Worm (Caenorhabditis elegans) whole organism, L1 larva: ENCODE data around the gene nhr-138.
A peak's percentile ranks its signal among the peaks of the same experiment; 100 is the strongest.

Experiments used
- C16A3.4 ChIP-seq: fragments of 150-350 bp; optimal IDR thresholded peaks from 2 replicates; lab custom pipeline; 2014; ENCODE audit warnings: missing biosample characterization, missing genetic modification characterization
- C34B4.2 ChIP-seq: sonication (generic microtip); optimal IDR thresholded peaks from 2 replicates; lab custom pipeline; 2017; ENCODE audit warnings: mild to moderate bottlenecking, missing genetic modification characterization, missing compliant biosample characterization
- Y116A8C.19 ChIP-seq: sonication (generic microtip); optimal IDR thresholded peaks from 2 replicates; lab custom pipeline; 2016; ENCODE audit warnings: missing compliant biosample characterization, missing genetic modification characterization, borderline replicate concordance
- aha-1 ChIP-seq: fragments of 150-350 bp; optimal IDR thresholded peaks from 2 replicates; lab custom pipeline; 2014; ENCODE audit warnings: missing biosample characterization, missing genetic modification characterization
- ama-1 ChIP-seq: fragments of 150-350 bp; optimal IDR thresholded peaks from 2 replicates; lab custom pipeline; 2014
- blmp-1 ChIP-seq: fragments of 150-350 bp; optimal IDR thresholded peaks from 2 replicates; lab custom pipeline; 2014; ENCODE audit warnings: missing biosample characterization, missing genetic modification characterization
- ceh-63 ChIP-seq: fragments of 200-800 bp; sonication (Bioruptor generic); optimal IDR thresholded peaks from 2 replicates; lab custom pipeline; 2018; ENCODE audit warnings: mild to moderate bottlenecking, missing genetic modification characterization, missing compliant biosample characterization
- ceh-8 ChIP-seq: fragments of 200-800 bp; sonication (Bioruptor generic); optimal IDR thresholded peaks from 2 replicates; lab custom pipeline; 2018; ENCODE audit warnings: mild to moderate bottlenecking, missing genetic modification characterization, moderate library complexity, missing compliant biosample characterization
- ceh-82 ChIP-seq, 3 experiments: fragments of 150-350 bp in 1 of 3; sonication (generic microtip) in 2 of 3; optimal IDR thresholded peaks; 2 replicates each; lab custom pipeline; 2014 to 2017; ENCODE audit warnings: missing biosample characterization in 3 of 3, missing genetic modification characterization in 3 of 3
- ceh-88 ChIP-seq: fragments of 200-800 bp; sonication (Bioruptor generic); IDR thresholded peaks from 2 replicates; pipeline ENCODE4 v1.3.6; 2022; ENCODE audit warnings: missing genetic modification characterization, missing compliant biosample characterization
- dpl-1 ChIP-seq, 3 experiments: fragments of 150-350 bp in 2 of 3; sonication (generic microtip) in 1 of 3; optimal IDR thresholded peaks; 2 replicates each; lab custom pipeline; 2014 to 2017; ENCODE audit warnings: missing biosample characterization in 3 of 3, missing genetic modification characterization in 3 of 3, missing genetic modification reagents in 3 of 3
- dsc-1 ChIP-seq: sonication (generic microtip); optimal IDR thresholded peaks from 2 replicates; lab custom pipeline; 2016; ENCODE audit warnings: mild to moderate bottlenecking, missing genetic modification characterization, missing compliant biosample characterization
- efl-1 ChIP-seq, 4 experiments: fragments of 150-350 bp; optimal IDR thresholded peaks in 3 of 4; peaks in 1 of 4; 1 replicate in 1 of 4; 2 replicates in 3 of 4; lab custom pipeline; 2014; ENCODE audit warnings: missing biosample characterization in 2 of 4, missing genetic modification characterization in 2 of 4, missing genetic modification reagents in 2 of 4
- egl-27 ChIP-seq, 2 experiments: fragments of 150-350 bp in 1 of 2; sonication (generic microtip); optimal IDR thresholded peaks; 3 replicates each; lab custom pipeline; 2017 to 2018; ENCODE audit warnings: missing biosample characterization in 2 of 2, missing genetic modification characterization in 2 of 2, missing genetic modification reagents in 2 of 2
- elt-2 ChIP-seq: sonication (generic microtip); optimal IDR thresholded peaks from 2 replicates; lab custom pipeline; 2016; ENCODE audit warnings: missing genetic modification characterization, mild to moderate bottlenecking, inconsistent platforms, missing compliant biosample characterization, missing genetic modification reagents
- ets-5 ChIP-seq: fragments of 200-800 bp; sonication (Bioruptor generic); IDR thresholded peaks from 2 replicates; pipeline ENCODE4 v1.3.6; 2022; ENCODE audit warnings: missing genetic modification characterization, missing compliant biosample characterization
- fkh-10 ChIP-seq: sonication (generic microtip); optimal IDR thresholded peaks from 2 replicates; lab custom pipeline; 2017; ENCODE audit warnings: missing biosample characterization, missing genetic modification reagents, missing genetic modification characterization
- fkh-4 ChIP-seq: sonication (generic microtip); optimal IDR thresholded peaks from 2 replicates; lab custom pipeline; 2016; ENCODE audit warnings: missing compliant biosample characterization, missing genetic modification characterization, borderline replicate concordance
- fkh-8 ChIP-seq: sonication (generic microtip); optimal IDR thresholded peaks from 2 replicates; lab custom pipeline; 2016; ENCODE audit warnings: mild to moderate bottlenecking, missing genetic modification characterization, missing compliant biosample characterization
- fos-1 ChIP-seq: fragments of 150-350 bp; optimal IDR thresholded peaks from 2 replicates; lab custom pipeline; 2014; ENCODE audit warnings: missing biosample characterization, missing genetic modification characterization
- hlh-4 ChIP-seq: sonication (generic microtip); optimal IDR thresholded peaks from 2 replicates; lab custom pipeline; 2016; ENCODE audit warnings: mild to moderate bottlenecking, missing genetic modification characterization, missing compliant biosample characterization
- hpl-2 ChIP-seq: fragments of 150-350 bp; optimal IDR thresholded peaks from 2 replicates; lab custom pipeline; 2014; ENCODE audit warnings: missing biosample characterization, missing genetic modification reagents, missing genetic modification characterization
- lin-14 ChIP-seq: fragments of 200-800 bp; sonication (Bioruptor generic); optimal IDR thresholded peaks from 2 replicates; lab custom pipeline; 2018; ENCODE audit warnings: mild to moderate bottlenecking, missing genetic modification characterization, moderate library complexity, missing compliant biosample characterization
- lsy-2 ChIP-seq, 2 experiments: fragments of 150-350 bp; optimal IDR thresholded peaks; 2 replicates each; lab custom pipeline; 2014; ENCODE audit warnings: missing biosample characterization in 2 of 2, missing genetic modification characterization in 2 of 2
- mdl-1 ChIP-seq, 2 experiments: fragments of 150-350 bp; optimal IDR thresholded peaks; 2 replicates each; lab custom pipeline; 2014 to 2017; ENCODE audit warnings: missing biosample characterization in 2 of 2, missing genetic modification characterization in 2 of 2, inconsistent platforms in 1 of 2
- mef-2 ChIP-seq: fragments of 150-350 bp; optimal IDR thresholded peaks from 2 replicates; lab custom pipeline; 2014; ENCODE audit warnings: missing biosample characterization, missing genetic modification characterization
- nhr-12 ChIP-seq: sonication (generic microtip); optimal IDR thresholded peaks from 2 replicates; lab custom pipeline; 2017; ENCODE audit warnings: missing biosample characterization, missing genetic modification characterization
- nhr-19 ChIP-seq: fragments of 200-800 bp; sonication (Bioruptor generic); conservative IDR thresholded peaks from 2 replicates; pipeline ENCODE4 v1.3.6; 2022; ENCODE audit warnings: missing genetic modification characterization, missing compliant biosample characterization
- nhr-20 ChIP-seq: sonication (generic microtip); optimal IDR thresholded peaks from 2 replicates; lab custom pipeline; 2016; ENCODE audit warnings: mild to moderate bottlenecking, missing genetic modification characterization, missing compliant biosample characterization
- nhr-47 ChIP-seq: sonication (generic microtip); optimal IDR thresholded peaks from 2 replicates; lab custom pipeline; 2016; ENCODE audit warnings: mild to moderate bottlenecking, missing genetic modification characterization, moderate library complexity, missing compliant biosample characterization
- nhr-71 ChIP-seq: sonication (generic microtip); optimal IDR thresholded peaks from 2 replicates; lab custom pipeline; 2016; ENCODE audit warnings: mild to moderate bottlenecking, missing genetic modification characterization, moderate library complexity, missing compliant biosample characterization
- nhr-77 ChIP-seq: fragments of 150-350 bp; optimal IDR thresholded peaks from 2 replicates; lab custom pipeline; 2014; ENCODE audit warnings: missing biosample characterization, missing genetic modification characterization
- nhr-84 ChIP-seq: sonication (generic microtip); optimal IDR thresholded peaks from 2 replicates; lab custom pipeline; 2017; ENCODE audit warnings: missing biosample characterization, missing genetic modification characterization
- nhr-85 ChIP-seq: sonication (generic microtip); peaks from one replicate; lab custom pipeline; 2016; ENCODE audit warnings: missing genetic modification characterization, inconsistent platforms, missing compliant biosample characterization
- nhr-90 ChIP-seq: sonication (generic microtip); optimal IDR thresholded peaks from 2 replicates; lab custom pipeline; 2016; ENCODE audit warnings: mild to moderate bottlenecking, missing genetic modification characterization, missing compliant biosample characterization; ENCODE audit not compliant: poor library complexity
- pag-3 ChIP-seq: sonication (generic microtip); optimal IDR thresholded peaks from 2 replicates; lab custom pipeline; 2017; ENCODE audit warnings: missing genetic modification characterization, mild to moderate bottlenecking, missing compliant biosample characterization, antibody characterized with exemption, borderline replicate concordance; ENCODE audit not compliant: insufficient read depth
- pax-3 ChIP-seq: fragments of 200-800 bp; sonication (Bioruptor generic); optimal IDR thresholded peaks from 2 replicates; lab custom pipeline; 2018; ENCODE audit warnings: mild to moderate bottlenecking, missing genetic modification characterization, moderate library complexity, missing compliant biosample characterization
- rnt-1 ChIP-seq: sonication (generic microtip); optimal IDR thresholded peaks from 2 replicates; lab custom pipeline; 2016; ENCODE audit warnings: mild to moderate bottlenecking, missing genetic modification characterization, moderate library complexity, missing compliant biosample characterization
- skn-1 ChIP-seq: fragments of 150-350 bp; optimal IDR thresholded peaks from 2 replicates; lab custom pipeline; 2014; ENCODE audit warnings: missing biosample characterization, missing genetic modification characterization
- sox-4 ChIP-seq: sonication (generic microtip); optimal IDR thresholded peaks from 2 replicates; lab custom pipeline; 2016; ENCODE audit warnings: missing genetic modification characterization, missing compliant biosample characterization
- swsn-7 ChIP-seq: sonication (generic microtip); optimal IDR thresholded peaks from 2 replicates; lab custom pipeline; 2016; ENCODE audit warnings: missing genetic modification characterization, missing compliant biosample characterization
- tbx-2 ChIP-seq: sonication (generic microtip); optimal IDR thresholded peaks from 2 replicates; lab custom pipeline; 2016; ENCODE audit warnings: missing genetic modification characterization, missing compliant biosample characterization
- unc-62 ChIP-seq: fragments of 150-350 bp; optimal IDR thresholded peaks from 2 replicates; lab custom pipeline; 2014; ENCODE audit warnings: missing biosample characterization, missing genetic modification reagents, missing genetic modification characterization
- vab-15 ChIP-seq: sonication (generic microtip); optimal IDR thresholded peaks from 2 replicates; lab custom pipeline; 2017; ENCODE audit warnings: missing genotype, mild to moderate bottlenecking, missing genetic modification characterization, missing compliant biosample characterization
- zip-4 ChIP-seq: fragments of 200-800 bp; sonication (Bioruptor generic); optimal IDR thresholded peaks from 2 replicates; lab custom pipeline; 2018; ENCODE audit warnings: mild to moderate bottlenecking, missing genetic modification characterization, moderate library complexity, missing compliant biosample characterization
- ztf-11 ChIP-seq, 2 experiments: sonication (generic microtip); optimal IDR thresholded peaks; 2 replicates each; lab custom pipeline; 2016 to 2017; ENCODE audit warnings: missing genetic modification characterization in 2 of 2, missing biosample characterization in 1 of 2, missing compliant biosample characterization in 1 of 2
- ztf-4 ChIP-seq: fragments of 150-350 bp; optimal IDR thresholded peaks from 2 replicates; lab custom pipeline; 2014; ENCODE audit warnings: missing biosample characterization, missing genetic modification characterization

The nhr-138 gene

ce11 chrIV:9724948-9725347 is at the start of gene nhr-138, which contains the start of gene C28D4.18:
Gene nhr-138, plus strand, starts transcription at chrIV:9725251.
Gene C28D4.18, plus strand, starts transcription at chrIV:9725280.
- TF ChIP-seq unc-62 (GFP tag; lab: Kevin White, UChicago) (no peak), ceh-82 (tag; optimal IDR thresholded peaks at IDR 0.05; lab: Kevin White, UChicago) (no peak), rnt-1 (tag; lab: Kevin White, UChicago) (no peak), zip-4 (GFP tag; lab: Kevin White, UChicago) (no peak), hpl-2 (GFP tag; lab: Kevin White, UChicago) (no peak), nhr-20 (tag; lab: Kevin White, UChicago) (no peak), egl-27 (tag; optimal IDR thresholded peaks at IDR 0.05; lab: Kevin White, UChicago) (no peak), C16A3.4 (tag; lab: Kevin White, UChicago) (no peak), aha-1 (tag; lab: Kevin White, UChicago) (no peak), nhr-47 (tag; lab: Kevin White, UChicago) (no peak), mef-2 (tag; lab: Kevin White, UChicago) (no peak), efl-1 (optimal IDR thresholded peaks at IDR 0.05; lab: Kevin White, UChicago) (no peak), efl-1 (GFP tag; optimal IDR thresholded peaks at IDR 0.05 in 1 of 2; lab: Kevin White, UChicago) (no peak)

ce11 chrIV:9675572-9675971 is 49.5 kb upstream of the nhr-138 start, which contains the start of gene nhr-34:
Gene nhr-34, minus strand, starts transcription at chrIV:9675672.
- TF ChIP-seq blmp-1 (tag; lab: Kevin White, UChicago) (peak; percentile 8), zip-4 (GFP tag; lab: Kevin White, UChicago) (no peak), Y116A8C.19 (no peak), lsy-2 (tag; optimal IDR thresholded peaks at IDR 0.05; lab: Kevin White, UChicago) (peak in 1 of 2 experiments; percentile 10), lin-14 (peak; percentile 19)

- TF ChIP-seq dsc-1 (tag; lab: Kevin White, UChicago) = no peak
- no peak for TF ChIP-seq vab-15 (tag; lab: Kevin White, UChicago)
- TF ChIP-seq fkh-8 = no peak
- TF ChIP-seq nhr-12 = no peak
- TF ChIP-seq C16A3.4 (tag; lab: Kevin White, UChicago) = no peak
- no peak for TF ChIP-seq ceh-8
- TF ChIP-seq lin-14 = peak; percentile 24
- no peak for TF ChIP-seq nhr-84
- no peak for TF ChIP-seq hlh-4
- TF ChIP-seq swsn-7 (tag; lab: Kevin White, UChicago) = no peak
- TF ChIP-seq ets-5 (GFP tag; lab: Robert Waterston, UW) = no peak
- TF ChIP-seq fkh-10 (GFP tag; lab: Kevin White, UChicago) = no peak
- peak; percentile 7; the same call in 1 of the 2 replicates for TF ChIP-seq ceh-88 (GFP tag; lab: Robert Waterston, UW)
- TF ChIP-seq nhr-71 = peak; percentile 43
- no peak for TF ChIP-seq sox-4
- no peak for TF ChIP-seq efl-1 (optimal IDR thresholded peaks at IDR 0.05; lab: Kevin White, UChicago)
- peak in 1 of 2 experiments; percentile 33 for TF ChIP-seq efl-1 (GFP tag; optimal IDR thresholded peaks at IDR 0.05 in 1 of 2; lab: Kevin White, UChicago)
- no peak for TF ChIP-seq ceh-63 (GFP tag; lab: Kevin White, UChicago)
- peak in 1 of 2 experiments; percentile 33 for TF ChIP-seq mdl-1 (tag; optimal IDR thresholded peaks at IDR 0.05; lab: Kevin White, UChicago)
- TF ChIP-seq nhr-90 (tag; lab: Kevin White, UChicago) = peak; percentile 38
- TF ChIP-seq ztf-11 (tag; optimal IDR thresholded peaks at IDR 0.05; lab: Kevin White, UChicago) = no peak
- TF ChIP-seq hpl-2 (GFP tag; lab: Kevin White, UChicago) = no peak
- no peak for TF ChIP-seq pag-3 (tag; lab: Kevin White, UChicago)
- no peak for TF ChIP-seq pax-3
- no peak for TF ChIP-seq C34B4.2 (tag; lab: Kevin White, UChicago)
- no peak for TF ChIP-seq fkh-4
- no peak for TF ChIP-seq nhr-19 (GFP tag; lab: Robert Waterston, UW)
- peak; percentile 76 for TF ChIP-seq elt-2 (tag; lab: Kevin White, UChicago)
- TF ChIP-seq fos-1 = no peak
- TF ChIP-seq dpl-1 (GFP tag; optimal IDR thresholded peaks at IDR 0.05; lab: Kevin White, UChicago) = no peak
- TF ChIP-seq tbx-2 (tag; lab: Kevin White, UChicago) = no peak
- no peak for TF ChIP-seq Y116A8C.19
- TF ChIP-seq ztf-4 (tag; lab: Kevin White, UChicago) = no peak
- TF ChIP-seq nhr-85 (tag; lab: Kevin White, UChicago) = peak; percentile 63
- TF ChIP-seq nhr-77 (tag; lab: Kevin White, UChicago) = no peak
- TF ChIP-seq ama-1 (lab: Kevin White, UChicago) = no peak
- TF ChIP-seq skn-1 (tag; lab: Kevin White, UChicago) = no peak
- TF ChIP-seq nhr-20 (tag; lab: Kevin White, UChicago) = peak; percentile 63
Measured at ce11 chrIV:9676535-9676934, 48.5 kb upstream of the nhr-138 start.
